Fruit fly (Drosophila melanogaster) whole organism, embryonic: ENCODE data around the gene Eig71Ei.

ENCODE experiments used
- Atf6 ChIP-seq: fragments of 200-800 bp; sonication (Bioruptor generic); IDR thresholded peaks from 2 replicates; pipeline ENCODE4 v1.3.6; 2022; ENCODE audit warnings: missing biosample characterization, missing genetic modification characterization
- BEAF-32 ChIP-seq: fragments of 200-800 bp; sonication (Bioruptor generic); optimal IDR thresholded peaks from 3 replicates; lab custom pipeline; 2017; ENCODE audit warnings: missing biosample characterization, missing genetic modification characterization, mild to moderate bottlenecking, moderate library complexity, missing genetic modification reagents
- Bgb ChIP-seq: fragments of 200-800 bp; sonication (Bioruptor generic); IDR thresholded peaks from 2 replicates; pipeline ENCODE4 v1.3.6; 2022; ENCODE audit warnings: missing biosample characterization, missing genetic modification characterization; ENCODE audit not compliant: partially characterized antibody
- CG10366 ChIP-seq: fragments of 200-800 bp; sonication (Bioruptor generic); IDR thresholded peaks from 2 replicates; pipeline ENCODE4 v1.3.6; 2022; ENCODE audit warnings: missing biosample characterization, missing genetic modification characterization
- CG11093 ChIP-seq: fragments of 200-800 bp; sonication (Bioruptor generic); IDR thresholded peaks from 3 replicates; pipeline ENCODE4 v1.3.6; 2022; ENCODE audit warnings: missing biosample characterization, missing genetic modification characterization
- CG11560 ChIP-seq: fragments of 200-800 bp; sonication (Bioruptor generic); IDR thresholded peaks from 3 replicates; pipeline ENCODE4 v1.3.6; 2022; ENCODE audit warnings: missing biosample characterization, missing genetic modification characterization
- CG11696 ChIP-seq: fragments of 200-800 bp; sonication (Bioruptor generic); IDR thresholded peaks from 2 replicates; pipeline ENCODE4 v1.3.6; 2022; ENCODE audit warnings: missing biosample characterization, missing genetic modification characterization
- CG12659 ChIP-seq: fragments of 200-800 bp; sonication (Bioruptor generic); optimal IDR thresholded peaks from 3 replicates; lab custom pipeline; 2017; ENCODE audit warnings: mild to moderate bottlenecking, missing biosample characterization, missing genetic modification reagents, missing genetic modification characterization
- CG14710 ChIP-seq: fragments of 200-800 bp; sonication (Bioruptor generic); optimal IDR thresholded peaks from 3 replicates; lab custom pipeline; 2019; ENCODE audit warnings: missing biosample characterization, mild to moderate bottlenecking, missing genetic modification characterization, moderate library complexity
- CG14860 ChIP-seq: fragments of 200-800 bp; sonication (Bioruptor generic); IDR thresholded peaks from 3 replicates; pipeline ENCODE4 v1.3.6; 2022; ENCODE audit warnings: missing biosample characterization, missing genetic modification characterization; ENCODE audit not compliant: partially characterized antibody
- CG1603 ChIP-seq: fragments of 200-800 bp; sonication (Bioruptor generic); optimal IDR thresholded peaks from 2 replicates; lab custom pipeline; 2019; ENCODE audit warnings: missing biosample characterization, mild to moderate bottlenecking, missing genetic modification characterization, moderate library complexity
- CG2129 ChIP-seq: fragments of 200-800 bp; sonication (Bioruptor generic); IDR thresholded peaks from 2 replicates; pipeline ENCODE4 v1.3.6; 2022; ENCODE audit warnings: missing biosample characterization, missing genetic modification characterization; ENCODE audit not compliant: partially characterized antibody
- CG42726 ChIP-seq: fragments of 200-800 bp; sonication (Bioruptor generic); IDR thresholded peaks from 2 replicates; pipeline ENCODE4 v1.3.6; 2022; ENCODE audit warnings: missing biosample characterization, missing genetic modification characterization; ENCODE audit not compliant: partially characterized antibody
- CG4730 ChIP-seq: fragments of 200-800 bp; sonication (Bioruptor generic); IDR thresholded peaks from 2 replicates; pipeline ENCODE4 v1.3.6; 2022; ENCODE audit warnings: missing biosample characterization, missing genetic modification characterization
- CG6254 ChIP-seq: fragments of 200-800 bp; sonication (Bioruptor generic); optimal IDR thresholded peaks from 3 replicates; lab custom pipeline; 2017; ENCODE audit warnings: mild to moderate bottlenecking, missing biosample characterization, missing genetic modification reagents, missing genetic modification characterization
- CG7786 ChIP-seq: fragments of 200-800 bp; sonication (Bioruptor generic); optimal IDR thresholded peaks from 2 replicates; lab custom pipeline; 2016; ENCODE audit warnings: missing biosample characterization, missing genetic modification characterization
- CG7963 ChIP-seq: fragments of 200-800 bp; sonication (Bioruptor generic); IDR thresholded peaks from 3 replicates; pipeline ENCODE4 v1.3.6; 2022; ENCODE audit warnings: missing biosample characterization, missing genetic modification characterization; ENCODE audit not compliant: partially characterized antibody
- CG9797 ChIP-seq: fragments of 200-800 bp; sonication (Bioruptor generic); optimal IDR thresholded peaks from 3 replicates; lab custom pipeline; 2018; ENCODE audit warnings: missing biosample characterization, mild to moderate bottlenecking, missing genetic modification characterization
- CrebB ChIP-seq: fragments of 200-800 bp; sonication (Bioruptor generic); optimal IDR thresholded peaks from 3 replicates; lab custom pipeline; 2018; ENCODE audit warnings: missing biosample characterization, mild to moderate bottlenecking, missing genetic modification characterization
- Dll ChIP-seq: fragments of 200-800 bp; sonication (Bioruptor generic); IDR thresholded peaks from 4 replicates; pipeline ENCODE4 v1.3.6; 2022; ENCODE audit warnings: missing biosample characterization, missing genetic modification characterization; ENCODE audit not compliant: partially characterized antibody
- Doc3 ChIP-seq: fragments of 200-800 bp; sonication (Bioruptor generic); IDR thresholded peaks from 3 replicates; pipeline ENCODE4 v1.3.6; 2022; ENCODE audit warnings: missing biosample characterization, missing genetic modification characterization; ENCODE audit not compliant: partially characterized antibody
- Elba2 ChIP-seq: fragments of 200-800 bp; sonication (Bioruptor generic); optimal IDR thresholded peaks from 3 replicates; lab custom pipeline; 2016; ENCODE audit warnings: missing biosample characterization, missing genetic modification characterization
- Hey ChIP-seq: fragments of 200-800 bp; sonication (Bioruptor generic); optimal IDR thresholded peaks from 3 replicates; lab custom pipeline; 2018; ENCODE audit warnings: missing biosample characterization, mild to moderate bottlenecking, missing genetic modification characterization
- HmgZ ChIP-seq: fragments of 200-800 bp; sonication (Bioruptor generic); optimal IDR thresholded peaks from 2 replicates; lab custom pipeline; 2018; ENCODE audit warnings: missing biosample characterization, mild to moderate bottlenecking, missing genetic modification characterization
- MESR4 ChIP-seq: fragments of 200-800 bp; sonication (Bioruptor generic); optimal IDR thresholded peaks from 2 replicates; lab custom pipeline; 2018; ENCODE audit warnings: missing biosample characterization, mild to moderate bottlenecking, missing genetic modification characterization, moderate library complexity
- Mes4 ChIP-seq: fragments of 200-800 bp; sonication (Bioruptor generic); optimal IDR thresholded peaks from 2 replicates; lab custom pipeline; 2016; ENCODE audit warnings: missing biosample characterization, missing genetic modification characterization
- Myb ChIP-seq: fragments of 200-800 bp; sonication (Bioruptor generic); optimal IDR thresholded peaks from 2 replicates; lab custom pipeline; 2016; ENCODE audit warnings: missing biosample characterization, missing genetic modification characterization
- Poxn ChIP-seq: fragments of 200-800 bp; sonication (Bioruptor generic); IDR thresholded peaks from 2 replicates; pipeline ENCODE4 v1.3.6; 2022; ENCODE audit warnings: missing biosample characterization, missing genetic modification characterization
- Sox100B ChIP-seq: fragments of 200-800 bp; sonication (Bioruptor generic); optimal IDR thresholded peaks from 3 replicates; lab custom pipeline; 2018; ENCODE audit warnings: missing biosample characterization, mild to moderate bottlenecking, missing genetic modification characterization
- Stat92E ChIP-seq, 3 experiments: fragments of >200 bp in 2 of 3; fragments of 200-800 bp in 1 of 3; sonication (Bioruptor generic) in 1 of 3; optimal IDR thresholded peaks; 2 replicates each; lab custom pipeline; 2017 to 2019; ENCODE audit warnings: missing biosample characterization in 3 of 3, missing genetic modification characterization in 3 of 3, mild to moderate bottlenecking in 1 of 3, moderate library complexity in 1 of 3
- Taf1 ChIP-seq: fragments of 200-800 bp; sonication (Bioruptor generic); IDR thresholded peaks from 2 replicates; pipeline ENCODE4 v1.3.6; 2022; ENCODE audit warnings: missing biosample characterization, missing genetic modification characterization
- Xbp1 ChIP-seq: fragments of 200-800 bp; sonication (Bioruptor generic); optimal IDR thresholded peaks from 3 replicates; lab custom pipeline; 2016; ENCODE audit warnings: missing biosample characterization, mild to moderate bottlenecking, missing genetic modification characterization
- ac ChIP-seq: fragments of 200-800 bp; sonication (Bioruptor generic); optimal IDR thresholded peaks from 3 replicates; lab custom pipeline; 2017; ENCODE audit warnings: missing biosample characterization, mild to moderate bottlenecking, missing genetic modification characterization
- aop ChIP-seq: fragments of 200-800 bp; sonication (Bioruptor generic); IDR thresholded peaks from 2 replicates; pipeline ENCODE4 v1.3.6; 2022; ENCODE audit warnings: missing biosample characterization, missing genetic modification characterization
- ato ChIP-seq: fragments of 200-800 bp; sonication (Bioruptor generic); IDR thresholded peaks from 2 replicates; pipeline ENCODE4 v1.3.6; 2022; ENCODE audit warnings: missing biosample characterization, missing genetic modification characterization; ENCODE audit not compliant: partially characterized antibody
- cas ChIP-seq: fragments of 200-800 bp; sonication (Bioruptor generic); IDR thresholded peaks from 2 replicates; pipeline ENCODE4 v1.3.6; 2022; ENCODE audit warnings: missing biosample characterization, missing genetic modification characterization
- gem ChIP-seq: fragments of 200-800 bp; sonication (Bioruptor generic); optimal IDR thresholded peaks from 2 replicates; lab custom pipeline; 2019; ENCODE audit warnings: missing biosample characterization, mild to moderate bottlenecking, missing genetic modification characterization, moderate library complexity
- gfzf ChIP-seq: fragments of 200-800 bp; sonication (Bioruptor generic); optimal IDR thresholded peaks from 2 replicates; lab custom pipeline; 2016; ENCODE audit warnings: missing biosample characterization, mild to moderate bottlenecking, missing genetic modification characterization, moderate library complexity
- hbn ChIP-seq: fragments of 200-800 bp; sonication (Bioruptor generic); IDR thresholded peaks from 2 replicates; pipeline ENCODE4 v1.3.6; 2022; ENCODE audit warnings: missing biosample characterization, missing genetic modification characterization; ENCODE audit not compliant: partially characterized antibody
- inv ChIP-seq: fragments of 200-800 bp; sonication (Bioruptor generic); IDR thresholded peaks from 2 replicates; pipeline ENCODE4 v1.3.6; 2022; ENCODE audit warnings: missing biosample characterization, missing genetic modification characterization; ENCODE audit not compliant: partially characterized antibody
- knrl ChIP-seq: fragments of 200-800 bp; sonication (Bioruptor generic); IDR thresholded peaks from 3 replicates; pipeline ENCODE4 v1.3.6; 2022; ENCODE audit warnings: missing biosample characterization, missing genetic modification characterization; ENCODE audit not compliant: partially characterized antibody
- lbe ChIP-seq: fragments of 200-800 bp; sonication (Bioruptor generic); optimal IDR thresholded peaks from 2 replicates; lab custom pipeline; 2016; ENCODE audit warnings: missing biosample characterization, mild to moderate bottlenecking, missing genetic modification characterization
- lmd ChIP-seq: fragments of 200-800 bp; sonication (Bioruptor generic); IDR thresholded peaks from 2 replicates; pipeline ENCODE4 v1.3.6; 2022; ENCODE audit warnings: missing biosample characterization, missing genetic modification characterization
- mld ChIP-seq: fragments of 200-800 bp; sonication (Bioruptor generic); IDR thresholded peaks from 3 replicates; pipeline ENCODE4 v1.3.6; 2022; ENCODE audit warnings: missing biosample characterization, missing genetic modification characterization; ENCODE audit not compliant: partially characterized antibody
- nerfin-1 ChIP-seq: fragments of 200-800 bp; sonication (Bioruptor generic); optimal IDR thresholded peaks from 3 replicates; lab custom pipeline; 2019; ENCODE audit warnings: missing biosample characterization, mild to moderate bottlenecking, missing genetic modification characterization, moderate library complexity
- pnt ChIP-seq: fragments of 200-800 bp; sonication (Bioruptor generic); optimal IDR thresholded peaks from 3 replicates; lab custom pipeline; 2016; ENCODE audit warnings: missing biosample characterization, missing genetic modification characterization
- salm ChIP-seq: fragments of 200-800 bp; sonication (Bioruptor generic); optimal IDR thresholded peaks from 2 replicates; lab custom pipeline; 2018; ENCODE audit warnings: missing biosample characterization, mild to moderate bottlenecking, missing genetic modification characterization
- trem ChIP-seq: fragments of 200-800 bp; optimal IDR thresholded peaks from 3 replicates; lab custom pipeline; 2019; ENCODE audit warnings: missing biosample characterization, mild to moderate bottlenecking, missing genetic modification characterization, moderate library complexity
- vvl ChIP-seq: fragments of 200-800 bp; sonication (Bioruptor generic); IDR thresholded peaks from 2 replicates; pipeline ENCODE4 v1.3.6; 2022; ENCODE audit warnings: missing biosample characterization, missing genetic modification characterization

The Eig71Ei gene

DNA sequence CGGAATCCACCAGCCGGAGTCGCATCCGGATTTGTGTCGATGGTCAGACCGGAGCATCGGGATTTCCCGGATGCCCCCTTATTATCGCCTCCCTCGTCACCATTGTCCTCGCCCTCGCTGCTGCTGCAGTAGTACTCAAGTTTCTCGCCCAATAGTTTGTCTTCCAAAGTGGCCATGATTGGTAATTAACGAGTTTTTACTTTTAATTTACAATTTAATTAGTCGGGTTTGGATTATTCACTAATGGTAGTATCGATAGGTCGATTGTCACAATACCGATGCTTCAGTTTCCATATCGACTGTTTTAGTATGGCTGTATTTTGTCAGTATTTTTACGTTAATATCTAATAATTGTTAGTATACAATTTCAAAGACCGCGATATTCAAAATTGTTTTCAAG, 49.4 kb upstream of the Eig71Ei start, which contains the start of gene CG7650 (continued):
- no peak for TF ChIP-seq pnt (GFP tag; lab: Kevin White, UChicago)
- peak; percentile 29; the same call in 1 of the 2 replicates for TF ChIP-seq vvl (GFP tag; lab: Robert Waterston, UW)
- no peak for TF ChIP-seq Xbp1 (GFP tag; lab: Kevin White, UChicago)
- TF ChIP-seq CG14860 (GFP tag; lab: Robert Waterston, UW): peak; percentile 83
- TF ChIP-seq hbn (GFP tag; lab: Robert Waterston, UW): peak; percentile 97
- no peak for TF ChIP-seq CG4730
- peak in 1 of 3 experiments; percentile 65 for TF ChIP-seq Stat92E (GFP tag; optimal IDR thresholded peaks at IDR 0.05; lab: Kevin White, UChicago)
- peak; percentile 75 for TF ChIP-seq inv (GFP tag; lab: Robert Waterston, UW)
- no peak for TF ChIP-seq CG12659 (GFP tag; lab: Kevin White, UChicago)
- TF ChIP-seq salm (tag; lab: Kevin White, UChicago): no peak
- TF ChIP-seq CG10366: no peak
- TF ChIP-seq ato: peak; percentile 80
- no peak for TF ChIP-seq aop
- peak; percentile 83 for TF ChIP-seq CG9797 (GFP tag; lab: Kevin White, UChicago)
- TF ChIP-seq CG11093: no peak
- TF ChIP-seq trem: peak; percentile 54
- TF ChIP-seq Doc3 (GFP tag; lab: Robert Waterston, UW): peak; percentile 90
- no peak for TF ChIP-seq lmd (GFP tag; lab: Robert Waterston, UW)
- TF ChIP-seq gfzf: peak; percentile 66
- TF ChIP-seq CG14710 (tag; lab: Kevin White, UChicago): peak; percentile 64
- TF ChIP-seq CrebB (tag; lab: Kevin White, UChicago): no peak
- peak; percentile 93 for TF ChIP-seq Bgb (GFP tag; lab: Robert Waterston, UW)
- TF ChIP-seq CG7786 (GFP tag; lab: Kevin White, UChicago): no peak
- peak; percentile 6 for TF ChIP-seq lbe (GFP tag; lab: Kevin White, UChicago)
- peak; percentile 28 for TF ChIP-seq Myb
- no peak for TF ChIP-seq CG11696 (GFP tag; lab: Robert Waterston, UW)
- no peak for TF ChIP-seq Elba2 (GFP tag; lab: Kevin White, UChicago)
- TF ChIP-seq CG6254: no peak
- TF ChIP-seq Taf1 (GFP tag; lab: Robert Waterston, UW): no peak
- peak; percentile 84 for TF ChIP-seq CG2129 (GFP tag; lab: Robert Waterston, UW)
- TF ChIP-seq CG11560 (tag; lab: Robert Waterston, UW): no peak
- no peak for TF ChIP-seq Atf6
- TF ChIP-seq knrl (GFP tag; lab: Robert Waterston, UW): peak; percentile 86
- no peak for TF ChIP-seq nerfin-1 (tag; lab: Kevin White, UChicago)
- no peak for TF ChIP-seq Poxn (GFP tag; lab: Robert Waterston, UW)
- no peak for TF ChIP-seq gem (tag; lab: Kevin White, UChicago)
- peak; percentile 87 for TF ChIP-seq MESR4 (GFP tag; lab: Kevin White, UChicago)
- TF ChIP-seq CG42726 (GFP tag; lab: Robert Waterston, UW): peak; percentile 74; the same call in 1 of the 2 replicates
- TF ChIP-seq Sox100B: no peak
- no peak for TF ChIP-seq ac (GFP tag; lab: Kevin White, UChicago)
- TF ChIP-seq mld (GFP tag; lab: Robert Waterston, UW): peak; percentile 74; the same call in 2 of the 3 replicates
- TF ChIP-seq CG7963 (GFP tag; lab: Robert Waterston, UW): peak; percentile 79
- peak; percentile 37 for TF ChIP-seq HmgZ (tag; lab: Kevin White, UChicago)
- peak; percentile 96 for TF ChIP-seq Dll (GFP tag; lab: Robert Waterston, UW)
- peak; percentile 87 for TF ChIP-seq BEAF-32 (GFP tag; lab: Kevin White, UChicago)
- TF ChIP-seq Hey (tag; lab: Kevin White, UChicago): no peak
- no peak for TF ChIP-seq cas (GFP tag; lab: Robert Waterston, UW)
- TF ChIP-seq Mes4 (GFP tag; lab: Kevin White, UChicago): no peak
- TF ChIP-seq CG1603 (tag; lab: Kevin White, UChicago): peak; percentile 39
